Fruit fly (Drosophila melanogaster): Measurements from ENCODE around the gene CG18622.
A peak's percentile ranks its signal among the peaks of the same experiment; 100 is the strongest.

Gene CG18622

DNA sequence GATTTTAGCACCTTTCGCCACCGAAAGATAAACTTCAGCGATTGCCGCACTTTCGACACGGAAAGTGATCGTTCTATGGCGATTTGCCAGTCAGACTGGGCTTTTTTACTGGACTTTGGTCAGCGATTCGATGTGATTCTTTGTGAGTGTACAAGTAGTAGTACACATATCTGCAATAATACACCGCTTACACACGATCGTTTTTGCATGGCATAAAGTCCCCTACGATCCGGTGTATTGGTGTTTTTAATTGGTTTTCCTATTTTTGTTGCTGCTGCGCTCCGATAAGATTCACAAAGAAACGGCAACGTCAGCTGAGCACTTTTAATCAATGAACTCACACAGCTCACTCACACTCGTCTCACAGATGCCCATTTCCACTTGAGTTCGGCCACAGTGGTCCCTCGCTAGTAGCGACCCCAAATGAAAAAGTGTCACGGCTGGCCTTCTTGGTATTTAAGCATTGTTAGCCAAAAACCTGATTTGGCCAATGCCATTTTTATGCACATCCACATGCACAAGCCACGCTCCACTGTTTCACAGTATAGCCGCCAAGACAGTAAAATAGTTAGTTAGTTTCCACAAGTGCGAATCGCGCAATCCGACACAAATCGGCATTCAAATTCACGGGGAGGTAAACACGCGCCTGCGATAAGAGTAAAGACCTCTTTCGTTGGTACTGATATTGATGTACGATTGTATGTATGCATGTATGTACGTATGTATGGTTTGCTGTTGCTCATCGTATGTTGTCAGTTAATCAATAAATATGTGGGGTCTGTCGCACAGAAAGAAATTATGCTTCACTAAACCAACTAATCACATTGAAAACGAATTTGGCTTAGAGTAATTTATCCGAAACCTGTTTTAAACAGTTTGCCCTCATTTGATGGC, 1.1 kb downstream of the CG18622 start:
- peak; percentile 97 for TF ChIP-seq CG11294 (GFP tag; IDR thresholded peaks at IDR 0.05)
- TF ChIP-seq Sox102F (GFP tag; optimal IDR thresholded peaks at IDR 0.05): peak; percentile 88
- TF ChIP-seq cyc (GFP tag; optimal IDR thresholded peaks at IDR 0.05): peak; percentile 91
- TF ChIP-seq Ets21C (GFP tag; optimal IDR thresholded peaks at IDR 0.05): peak; percentile 88
- TF ChIP-seq CG6276 (GFP tag; optimal IDR thresholded peaks at IDR 0.05): peak; percentile 75
- TF ChIP-seq svp (GFP tag): peak; percentile 97
- peak; percentile 51 for TF ChIP-seq CG6854 (GFP tag; optimal IDR thresholded peaks at IDR 0.05)
- TF ChIP-seq Eip93F (GFP tag; optimal IDR thresholded peaks at IDR 0.05): peak; percentile 68
- peak; percentile 91 for TF ChIP-seq pdm3 (GFP tag; optimal IDR thresholded peaks at IDR 0.05)
- peak; percentile 86 for TF ChIP-seq dac (GFP tag; optimal IDR thresholded peaks at IDR 0.05)
- peak; percentile 87 for TF ChIP-seq vri (GFP tag; optimal IDR thresholded peaks at IDR 0.05)
- TF ChIP-seq CG8319 (GFP tag; optimal IDR thresholded peaks at IDR 0.05): peak; percentile 81
- peak; percentile 20 for TF ChIP-seq fd85E (GFP tag; optimal IDR thresholded peaks at IDR 0.05)
- TF ChIP-seq CG9139 (GFP tag; optimal IDR thresholded peaks at IDR 0.05): peak; percentile 60
- TF ChIP-seq CG3919 (GFP tag; optimal IDR thresholded peaks at IDR 0.05): peak; percentile 89
- TF ChIP-seq topi (GFP tag; optimal IDR thresholded peaks at IDR 0.05): peak; percentile 88
- peak; percentile 85 for TF ChIP-seq fd59A (GFP tag; optimal IDR thresholded peaks at IDR 0.05)
- peak; percentile 87 for TF ChIP-seq Smox (GFP tag; optimal IDR thresholded peaks at IDR 0.05)
- peak; percentile 96 for TF ChIP-seq Eip78C (GFP tag)
- TF ChIP-seq CG15336 (GFP tag; IDR thresholded peaks at IDR 0.05): peak; percentile 96
- TF ChIP-seq CG4318 (GFP tag; optimal IDR thresholded peaks at IDR 0.05): peak; percentile 86
- TF ChIP-seq CG31627 (GFP tag; optimal IDR thresholded peaks at IDR 0.05): peak; percentile 93
- peak; percentile 87 for TF ChIP-seq Lpt (GFP tag; optimal IDR thresholded peaks at IDR 0.05)
- peak; percentile 89 for TF ChIP-seq CG6792 (GFP tag; optimal IDR thresholded peaks at IDR 0.05)
- TF ChIP-seq CG10669 (GFP tag; optimal IDR thresholded peaks at IDR 0.05): peak; percentile 84
- TF ChIP-seq OdsH (GFP tag; optimal IDR thresholded peaks at IDR 0.05): peak; percentile 90
- TF ChIP-seq dsx (GFP tag; optimal IDR thresholded peaks at IDR 0.05; ENCODE audit: poor library complexity, severe bottlenecking): peak; percentile 82
- TF ChIP-seq Ets96B (tag; optimal IDR thresholded peaks at IDR 0.05): peak; percentile 82
- peak; percentile 96 for TF ChIP-seq CG6163 (GFP tag; IDR thresholded peaks at IDR 0.05)
- TF ChIP-seq achi (GFP tag; optimal IDR thresholded peaks at IDR 0.05): peak; percentile 88
- TF ChIP-seq net (GFP tag; optimal IDR thresholded peaks at IDR 0.05): peak; percentile 90
- TF ChIP-seq Met (GFP tag; optimal IDR thresholded peaks at IDR 0.05): peak; percentile 92
- TF ChIP-seq spab (GFP tag; optimal IDR thresholded peaks at IDR 0.05): peak; percentile 82
- TF ChIP-seq CG11902 (GFP tag; optimal IDR thresholded peaks at IDR 0.05): peak; percentile 91
- TF ChIP-seq CG8119 (GFP tag; IDR thresholded peaks at IDR 0.05): peak; percentile 95
- peak; percentile 84 for TF ChIP-seq CG8632 (GFP tag; optimal IDR thresholded peaks at IDR 0.05)
- peak; percentile 83 for TF ChIP-seq CG16779 (tag; optimal IDR thresholded peaks at IDR 0.05)
- TF ChIP-seq Eip75B (GFP tag; optimal IDR thresholded peaks at IDR 0.05): peak; percentile 89
- TF ChIP-seq Hr39 (GFP tag; optimal IDR thresholded peaks at IDR 0.05): peak; percentile 93
- peak; percentile 98 for TF ChIP-seq eg (GFP tag; IDR thresholded peaks at IDR 0.05)
- peak; percentile 42 for TF ChIP-seq CG11762 (GFP tag; optimal IDR thresholded peaks at IDR 0.05; ENCODE audit: insufficient read depth)
- TF ChIP-seq CG32006 (GFP tag; optimal IDR thresholded peaks at IDR 0.05): peak; percentile 94
- peak; percentile 93 for TF ChIP-seq Sox14 (GFP tag; optimal IDR thresholded peaks at IDR 0.05)
- peak; percentile 83 for TF ChIP-seq CG34406 (GFP tag; optimal IDR thresholded peaks at IDR 0.05)
- TF ChIP-seq Hr4 (GFP tag; optimal IDR thresholded peaks at IDR 0.05): peak; percentile 95
- peak; percentile 82 for TF ChIP-seq Hr38 (GFP tag; optimal IDR thresholded peaks at IDR 0.05)
- TF ChIP-seq CG1621 (tag; optimal IDR thresholded peaks at IDR 0.05): peak; percentile 84
- TF ChIP-seq CG6808 (GFP tag; optimal IDR thresholded peaks at IDR 0.05): peak; percentile 77
- peak; percentile 83 for TF ChIP-seq CG3032 (tag; optimal IDR thresholded peaks at IDR 0.05)
- peak; percentile 72 to 85 for TF ChIP-seq ss (GFP tag; optimal IDR thresholded peaks at IDR 0.05)

All from whole organism, prepupa.